Worm (Caenorhabditis elegans) whole organism, young adult: ENCODE results near the gene algn-11.

Source experiments
- B0261.1 ChIP-seq: sonication (generic microtip); optimal IDR thresholded peaks from 2 replicates; lab custom pipeline; 2016; ENCODE audit warnings: mild to moderate bottlenecking, missing genetic modification characterization, moderate library complexity, missing compliant biosample characterization
- D2030.7 ChIP-seq: fragments of 200-800 bp; sonication (Bioruptor generic); IDR thresholded peaks from 2 replicates; pipeline ENCODE4 v1.3.6; 2022; ENCODE audit warnings: missing genetic modification reagents, missing genetic modification characterization, missing compliant biosample characterization
- F22D6.2 ChIP-seq: sonication (generic microtip); optimal IDR thresholded peaks from 2 replicates; lab custom pipeline; 2016; ENCODE audit warnings: mild to moderate bottlenecking, missing genetic modification characterization, missing compliant biosample characterization
- F33H1.4 ChIP-seq: fragments of 200-800 bp; sonication (Bioruptor generic); IDR thresholded peaks from 2 replicates; pipeline ENCODE4 v1.3.6; 2022; ENCODE audit warnings: missing genetic modification reagents, missing genetic modification characterization, missing compliant biosample characterization
- F49E8.2 ChIP-seq: sonication (generic microtip); optimal IDR thresholded peaks from 3 replicates; lab custom pipeline; 2017; ENCODE audit warnings: missing genetic modification characterization, mild to moderate bottlenecking, missing compliant biosample characterization, antibody characterized with exemption, moderate library complexity; ENCODE audit not compliant: insufficient read depth
- F55B11.4 ChIP-seq: sonication (generic microtip); optimal IDR thresholded peaks from 2 replicates; lab custom pipeline; 2016; ENCODE audit warnings: missing compliant biosample characterization, missing genetic modification characterization, borderline replicate concordance; ENCODE audit not compliant: insufficient read depth
- F57C9.4 ChIP-seq: sonication (generic microtip); optimal IDR thresholded peaks from 2 replicates; lab custom pipeline; 2017; ENCODE audit warnings: mild to moderate bottlenecking, missing genetic modification characterization, missing compliant biosample characterization
- K11D2.4 ChIP-seq: fragments of 200-800 bp; sonication (Bioruptor generic); IDR thresholded peaks from 2 replicates; pipeline ENCODE4 v1.3.6; 2022; ENCODE audit warnings: missing genetic modification reagents, missing genetic modification characterization, missing compliant biosample characterization
- K12H6.12 ChIP-seq: fragments of 200-800 bp; sonication (Bioruptor generic); optimal IDR thresholded peaks from 2 replicates; lab custom pipeline; 2018; ENCODE audit warnings: mild to moderate bottlenecking, missing genetic modification characterization, missing compliant biosample characterization
- T07F8.4 ChIP-seq: sonication (generic microtip); optimal IDR thresholded peaks from 2 replicates; lab custom pipeline; 2016; ENCODE audit warnings: mild to moderate bottlenecking, missing genetic modification characterization, moderate library complexity, missing compliant biosample characterization
- T26A5.8 ChIP-seq: sonication (generic microtip); optimal IDR thresholded peaks from 2 replicates; lab custom pipeline; 2016; ENCODE audit warnings: missing genetic modification characterization, missing compliant biosample characterization
- Y53G8AR.9 ChIP-seq: fragments of 200-800 bp; sonication (Bioruptor generic); conservative IDR thresholded peaks from 2 replicates; pipeline ENCODE4 v1.3.6; 2022; ENCODE audit warnings: missing genetic modification reagents, missing genetic modification characterization, missing compliant biosample characterization
- Y67H2A.10 ChIP-seq: fragments of 200-800 bp; sonication (Bioruptor generic); conservative IDR thresholded peaks from 2 replicates; pipeline ENCODE4 v1.3.6; 2022; ENCODE audit warnings: missing genetic modification reagents, missing genetic modification characterization, missing compliant biosample characterization
- Y95B8A.8 ChIP-seq: fragments of 200-800 bp; sonication (Bioruptor generic); IDR thresholded peaks from 2 replicates; pipeline ENCODE4 v1.3.6; 2022; ENCODE audit warnings: missing genetic modification reagents, missing genetic modification characterization, missing compliant biosample characterization
- akir-1 ChIP-seq: fragments of 200-800 bp; sonication (Bioruptor generic); optimal IDR thresholded peaks from 2 replicates; lab custom pipeline; 2018; ENCODE audit warnings: mild to moderate bottlenecking, missing genetic modification characterization, moderate library complexity, missing compliant biosample characterization
- aptf-2 ChIP-seq: fragments of 200-800 bp; sonication (Bioruptor generic); conservative IDR thresholded peaks from 2 replicates; pipeline ENCODE4 v1.3.6; 2022; ENCODE audit warnings: missing genetic modification reagents, missing genetic modification characterization, missing compliant biosample characterization
- attf-3 ChIP-seq: fragments of 200-800 bp; sonication (Bioruptor generic); conservative IDR thresholded peaks from 2 replicates; pipeline ENCODE4 v1.3.6; 2022; ENCODE audit warnings: missing genetic modification reagents, missing genetic modification characterization, missing compliant biosample characterization
- attf-6 ChIP-seq: fragments of 200-800 bp; sonication (Bioruptor generic); IDR thresholded peaks from 2 replicates; pipeline ENCODE4 v1.3.6; 2022; ENCODE audit warnings: missing genetic modification reagents, missing genetic modification characterization, missing compliant biosample characterization
- ccch-3 ChIP-seq: fragments of 200-800 bp; sonication (Bioruptor generic); optimal IDR thresholded peaks from 2 replicates; lab custom pipeline; 2018; ENCODE audit warnings: mild to moderate bottlenecking, missing genetic modification characterization, missing compliant biosample characterization
- ceh-100 ChIP-seq: fragments of 200-800 bp; sonication (Bioruptor generic); IDR thresholded peaks from 2 replicates; pipeline ENCODE4 v1.3.6; 2022; ENCODE audit warnings: missing genetic modification reagents, missing genetic modification characterization, missing compliant biosample characterization
- ceh-40 ChIP-seq: fragments of 200-800 bp; sonication (Bioruptor generic); IDR thresholded peaks from 2 replicates; pipeline ENCODE4 v1.3.6; 2022; ENCODE audit warnings: missing genetic modification characterization, missing compliant biosample characterization
- ceh-91 ChIP-seq: fragments of 200-800 bp; sonication (Bioruptor generic); IDR thresholded peaks from 2 replicates; pipeline ENCODE4 v1.3.6; 2022; ENCODE audit warnings: missing genetic modification reagents, missing genetic modification characterization, missing compliant biosample characterization
- chd-7 ChIP-seq: sonication (generic microtip); optimal IDR thresholded peaks from 2 replicates; lab custom pipeline; 2016; ENCODE audit warnings: mild to moderate bottlenecking, missing genetic modification characterization, moderate library complexity, missing compliant biosample characterization
- die-1 ChIP-seq: sonication (generic microtip); optimal IDR thresholded peaks from 2 replicates; lab custom pipeline; 2016; ENCODE audit warnings: missing genotype, mild to moderate bottlenecking, missing genetic modification characterization, missing compliant biosample characterization
- dox-1 ChIP-seq: fragments of 200-800 bp; sonication (Bioruptor generic); IDR thresholded peaks from 2 replicates; pipeline ENCODE4 v1.3.6; 2022; ENCODE audit warnings: missing genetic modification reagents, missing genetic modification characterization, missing compliant biosample characterization
- efl-1 ChIP-seq: fragments of 150-350 bp; optimal IDR thresholded peaks from 2 replicates; lab custom pipeline; 2014; ENCODE audit warnings: missing biosample characterization, missing genetic modification reagents, missing genetic modification characterization
- egrh-3 ChIP-seq: fragments of 200-800 bp; sonication (Bioruptor generic); IDR thresholded peaks from 2 replicates; pipeline ENCODE4 v1.3.6; 2022; ENCODE audit warnings: missing genetic modification reagents, missing genetic modification characterization, missing compliant biosample characterization
- fkh-3 ChIP-seq: sonication (generic microtip); optimal IDR thresholded peaks from 2 replicates; lab custom pipeline; 2016; ENCODE audit warnings: mild to moderate bottlenecking, missing genetic modification characterization, missing compliant biosample characterization
- him-1 ChIP-seq: sonication (generic microtip); optimal IDR thresholded peaks from 2 replicates; lab custom pipeline; 2016; ENCODE audit warnings: missing genotype, missing genetic modification reagents, missing genetic modification characterization, missing compliant biosample characterization
- hlh-26 ChIP-seq: fragments of 200-800 bp; sonication (Bioruptor generic); conservative IDR thresholded peaks from 2 replicates; pipeline ENCODE4 v1.3.6; 2022; ENCODE audit warnings: missing genetic modification reagents, missing genetic modification characterization, missing compliant biosample characterization
- let-526 ChIP-seq: fragments of 200-800 bp; sonication (Bioruptor generic); IDR thresholded peaks from 2 replicates; pipeline ENCODE4 v1.3.6; 2022; ENCODE audit warnings: missing genetic modification reagents, missing genetic modification characterization, missing compliant biosample characterization
- lsl-1 ChIP-seq: fragments of 200-800 bp; sonication (Bioruptor generic); optimal IDR thresholded peaks from 2 replicates; lab custom pipeline; 2018; ENCODE audit warnings: mild to moderate bottlenecking, missing genetic modification characterization, moderate library complexity, missing compliant biosample characterization
- madf-10 ChIP-seq: sonication (generic microtip); optimal IDR thresholded peaks from 2 replicates; lab custom pipeline; 2016; ENCODE audit warnings: mild to moderate bottlenecking, missing genetic modification characterization, missing compliant biosample characterization
- madf-6 ChIP-seq: fragments of 200-800 bp; sonication (Bioruptor generic); IDR thresholded peaks from 2 replicates; pipeline ENCODE4 v1.3.6; 2022; ENCODE audit warnings: missing genetic modification reagents, missing genetic modification characterization, missing compliant biosample characterization
- nfyb-1 ChIP-seq: fragments of 200-800 bp; sonication (Bioruptor generic); IDR thresholded peaks from 2 replicates; pipeline ENCODE4 v1.3.6; 2022; ENCODE audit warnings: missing genetic modification reagents, missing genetic modification characterization, missing compliant biosample characterization
- nhr-27 ChIP-seq: fragments of 200-800 bp; sonication (Bioruptor generic); optimal IDR thresholded peaks from 2 replicates; lab custom pipeline; 2018; ENCODE audit warnings: mild to moderate bottlenecking, missing genetic modification characterization, moderate library complexity, missing compliant biosample characterization
- nhr-90 ChIP-seq: sonication (generic microtip); optimal IDR thresholded peaks from 2 replicates; lab custom pipeline; 2016; ENCODE audit warnings: missing genotype, mild to moderate bottlenecking, missing genetic modification characterization, missing compliant biosample characterization
- rcor-1 ChIP-seq: fragments of 200-800 bp; sonication (Bioruptor generic); IDR thresholded peaks from 2 replicates; pipeline ENCODE4 v1.3.6; 2022; ENCODE audit warnings: missing genetic modification reagents, missing genetic modification characterization, missing compliant biosample characterization
- rpc-1 ChIP-seq, 2 experiments: fragments of 150-350 bp in 1 of 2; sonication (generic microtip) in 1 of 2; optimal IDR thresholded peaks; 2 replicates each; lab custom pipeline; 2014 to 2018; ENCODE audit warnings: missing biosample characterization in 1 of 2, missing genetic modification characterization in 1 of 2, missing genetic modification reagents in 1 of 2, missing genotype in 1 of 2
- sea-2 ChIP-seq: fragments of 200-800 bp; sonication (Bioruptor generic); IDR thresholded peaks from 2 replicates; pipeline ENCODE4 v1.3.6; 2022; ENCODE audit warnings: missing genetic modification characterization, missing compliant biosample characterization
- snpc-1.1 ChIP-seq: sonication (generic microtip); optimal IDR thresholded peaks from 2 replicates; lab custom pipeline; 2017; ENCODE audit warnings: missing genetic modification characterization, mild to moderate bottlenecking, missing compliant biosample characterization, antibody characterized with exemption, moderate library complexity, missing genotype, missing genetic modification reagents; ENCODE audit not compliant: insufficient read depth
- snpc-1.3 ChIP-seq: sonication (generic microtip); optimal IDR thresholded peaks from 2 replicates; lab custom pipeline; 2017; ENCODE audit warnings: missing genetic modification characterization, mild to moderate bottlenecking, missing compliant biosample characterization, antibody characterized with exemption, moderate library complexity, missing genotype, missing genetic modification reagents; ENCODE audit not compliant: insufficient read depth
- snpc-3.4 ChIP-seq: sonication (generic microtip); optimal IDR thresholded peaks from 2 replicates; lab custom pipeline; 2017; ENCODE audit warnings: missing genetic modification characterization, mild to moderate bottlenecking, missing compliant biosample characterization, antibody characterized with exemption, moderate library complexity, missing genotype, missing genetic modification reagents
- tbp1 ChIP-seq: fragments of 200-800 bp; sonication (Bioruptor generic); optimal IDR thresholded peaks from 2 replicates; lab custom pipeline; 2018; ENCODE audit warnings: mild to moderate bottlenecking, missing genetic modification characterization, missing compliant biosample characterization
- tbx-9 ChIP-seq: sonication (generic microtip); optimal IDR thresholded peaks from 2 replicates; lab custom pipeline; 2016; ENCODE audit warnings: borderline replicate concordance, missing genetic modification characterization, inconsistent platforms, missing compliant biosample characterization
- tlf-1 ChIP-seq: fragments of 200-800 bp; sonication (Bioruptor generic); optimal IDR thresholded peaks from 2 replicates; lab custom pipeline; 2018; ENCODE audit warnings: mild to moderate bottlenecking, missing genetic modification characterization, missing compliant biosample characterization
- zim-3 ChIP-seq: sonication (generic microtip); optimal IDR thresholded peaks from 2 replicates; lab custom pipeline; 2017; ENCODE audit warnings: mild to moderate bottlenecking, missing genetic modification characterization, moderate library complexity, missing compliant biosample characterization
- ztf-28 ChIP-seq: fragments of 200-800 bp; sonication (Bioruptor generic); IDR thresholded peaks from 2 replicates; pipeline ENCODE4 v1.3.6; 2022; ENCODE audit warnings: missing genetic modification reagents, missing genetic modification characterization, missing compliant biosample characterization

The algn-11 gene

ce11 chrIII:7278491-7278890 is 11.9 kb downstream of the algn-11 start (continued):
- TF ChIP-seq attf-3 (GFP tag; lab: Robert Waterston, UW) (peak; percentile 46; the same call in 1 of the 2 replicates), egrh-3 (GFP tag; lab: Robert Waterston, UW) (no peak), ceh-91 (no peak), F55B11.4 (no peak), ztf-28 (GFP tag; lab: Robert Waterston, UW) (no peak), Y95B8A.8 (GFP tag; lab: Robert Waterston, UW) (no peak), ceh-40 (GFP tag; lab: Robert Waterston, UW) (no peak), tbx-9 (tag; lab: Kevin White, UChicago) (no peak), tbp1 (GFP tag; lab: Kevin White, UChicago) (peak; percentile 82), Y67H2A.10 (GFP tag; lab: Robert Waterston, UW) (no peak), snpc-3.4 (tag; lab: Kevin White, UChicago) (peak; percentile 73), snpc-1.3 (peak; percentile 49), ceh-100 (GFP tag; lab: Robert Waterston, UW) (0 out of 2 replicates have a peak, but pooled peaks have one; percentile 42), madf-6 (GFP tag; lab: Robert Waterston, UW) (no peak), fkh-3 (tag; lab: Kevin White, UChicago) (no peak), sea-2 (GFP tag; lab: Robert Waterston, UW) (no peak), F57C9.4 (tag; lab: Kevin White, UChicago) (no peak), zim-3 (peak; percentile 36), nfyb-1 (peak; percentile 94), Y53G8AR.9 (GFP tag; lab: Robert Waterston, UW) (peak; percentile 79), ccch-3 (GFP tag; lab: Kevin White, UChicago) (no peak), him-1 (tag; lab: Kevin White, UChicago) (no peak), F33H1.4 (GFP tag; lab: Robert Waterston, UW) (peak; percentile 18; the same call in 1 of the 2 replicates), akir-1 (peak; percentile 37), aptf-2 (no peak), attf-6 (GFP tag; lab: Robert Waterston, UW) (no peak), dox-1 (GFP tag; lab: Robert Waterston, UW) (peak; percentile 56), T07F8.4 (tag; lab: Kevin White, UChicago) (peak; percentile 25), die-1 (tag; lab: Kevin White, UChicago) (peak; percentile 16), tlf-1 (GFP tag; lab: Kevin White, UChicago) (peak; percentile 51), hlh-26 (GFP tag; lab: Robert Waterston, UW) (no peak), F49E8.2 (tag; lab: Kevin White, UChicago) (no peak), K11D2.4 (GFP tag; lab: Robert Waterston, UW) (no peak; the same call in 1 of the 2 replicates), let-526 (GFP tag; lab: Robert Waterston, UW) (no peak), nhr-27 (tag; lab: Kevin White, UChicago) (peak; percentile 30), lsl-1 (GFP tag; lab: Kevin White, UChicago) (no peak), chd-7 (tag; lab: Kevin White, UChicago) (peak; percentile 71), rcor-1 (GFP tag; lab: Robert Waterston, UW) (peak; percentile 38; the same call in 1 of the 2 replicates), D2030.7 (no peak), F22D6.2 (tag; lab: Kevin White, UChicago) (peak; percentile 41), K12H6.12 (peak; percentile 41), efl-1 (GFP tag; lab: Kevin White, UChicago) (no peak), rpc-1 (optimal IDR thresholded peaks at IDR 0.05; lab: Kevin White, UChicago) (peak; percentile 70), rpc-1 (tag; optimal IDR thresholded peaks at IDR 0.05; lab: Kevin White, UChicago) (peak; percentile 64), B0261.1 (tag; lab: Kevin White, UChicago) (peak; percentile 81), madf-10 (tag; lab: Kevin White, UChicago) (peak; percentile 62), nhr-90 (tag; lab: Kevin White, UChicago) (peak; percentile 49), snpc-1.1 (peak; percentile 73), T26A5.8 (tag; lab: Kevin White, UChicago) (no peak)
